Worm (Caenorhabditis elegans) whole organism, L4/young adult: ENCODE data around the gene fbxa-54.

Source experiments
- W03F9.2 ChIP-seq: fragments of 150-350 bp; optimal IDR thresholded peaks from 2 replicates; lab custom pipeline; 2014; ENCODE audit warnings: missing biosample characterization, missing genetic modification characterization
- dao-5 ChIP-seq: sonication (generic microtip); optimal IDR thresholded peaks from 2 replicates; lab custom pipeline; 2016; ENCODE audit warnings: missing genotype, missing genetic modification characterization, moderate library complexity, missing compliant biosample characterization
- him-1 ChIP-seq: sonication (generic microtip); optimal IDR thresholded peaks from 2 replicates; lab custom pipeline; 2016; ENCODE audit warnings: missing genotype, missing genetic modification reagents, missing genetic modification characterization, missing compliant biosample characterization

fbxa-54 gene

DNA sequence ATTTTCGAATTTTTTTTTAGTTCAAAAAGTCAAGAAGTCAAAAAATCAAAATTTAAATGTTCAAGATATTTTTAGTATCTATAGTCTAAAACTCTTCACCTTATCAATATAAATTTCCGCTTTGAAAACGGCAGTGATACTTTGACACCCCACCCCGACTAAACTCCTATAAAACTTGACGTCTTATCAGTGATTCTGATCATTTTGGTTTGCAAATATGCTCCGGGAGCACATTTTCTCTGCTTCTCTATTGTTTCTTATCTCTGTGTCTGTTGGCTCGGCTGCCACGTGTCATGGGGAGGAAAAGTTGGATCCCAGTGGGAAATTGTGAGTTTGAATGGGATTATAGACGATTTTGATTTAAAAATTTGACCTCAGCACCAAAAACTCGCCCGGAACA, 46.4 kb downstream of the fbxa-54 start, which contains the start of gene clec-150:
TSS of gene clec-150 (plus strand) at position 198 of the 400 bp plus-strand sequence.
- TF ChIP-seq him-1 (tag; lab: Kevin White, UChicago) (no peak), W03F9.2 (no peak), dao-5 (no peak)

DNA sequence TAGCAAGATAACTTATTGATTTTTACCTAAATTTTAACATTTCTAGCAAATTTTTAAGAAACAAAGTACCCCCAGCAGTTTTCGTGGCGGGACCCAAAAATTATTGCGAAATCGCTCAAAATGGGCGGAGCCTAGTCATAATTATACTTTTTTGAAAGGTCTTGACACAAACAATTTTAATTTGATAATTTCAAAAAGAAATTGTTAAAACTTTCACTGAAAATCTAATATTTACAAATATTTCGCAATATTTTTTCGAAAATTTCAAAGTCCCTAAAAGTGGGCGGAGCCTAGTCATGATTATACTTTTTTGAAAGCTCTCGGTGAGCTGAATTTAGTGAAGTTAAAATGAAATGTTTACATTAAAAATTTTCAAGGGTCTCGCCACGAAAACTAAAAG, 48.3 kb downstream of the fbxa-54 start:
- TF ChIP-seq W03F9.2: no peak
